Worm (Caenorhabditis elegans) whole organism, midembryonic: ENCODE results near the gene fbxa-139.

Source experiments
- T22C8.4 ChIP-seq: fragments of 200-800 bp; sonication (Bioruptor generic); IDR thresholded peaks from 2 replicates; pipeline ENCODE4 v1.3.6; 2022; ENCODE audit warnings: missing genetic modification characterization, missing compliant biosample characterization
- cog-1 ChIP-seq: sonication (generic microtip); optimal IDR thresholded peaks from 2 replicates; lab custom pipeline; 2016; ENCODE audit warnings: missing genetic modification characterization, missing compliant biosample characterization
- flt-1 ChIP-seq: fragments of 200-800 bp; sonication (Bioruptor generic); IDR thresholded peaks from 2 replicates; pipeline ENCODE4 v1.3.6; 2022; ENCODE audit warnings: missing genetic modification characterization, missing compliant biosample characterization
- klf-2 ChIP-seq: fragments of 200-800 bp; sonication (Bioruptor generic); conservative IDR thresholded peaks from 2 replicates; pipeline ENCODE4 v1.3.6; 2022; ENCODE audit warnings: missing genetic modification reagents, missing genetic modification characterization, missing compliant biosample characterization
- med-1 ChIP-seq: sonication (generic microtip); optimal IDR thresholded peaks from 2 replicates; lab custom pipeline; 2017; ENCODE audit warnings: missing genetic modification characterization, mild to moderate bottlenecking, missing compliant biosample characterization, antibody characterized with exemption, missing genetic modification reagents; ENCODE audit not compliant: insufficient read depth
- tab-1 ChIP-seq: fragments of 200-800 bp; sonication (Bioruptor generic); IDR thresholded peaks from 2 replicates; pipeline ENCODE4 v1.3.6; 2022; ENCODE audit warnings: missing genetic modification characterization, missing compliant biosample characterization
- ztf-23 ChIP-seq: fragments of 200-800 bp; sonication (Bioruptor generic); IDR thresholded peaks from 2 replicates; pipeline ENCODE4 v1.3.6; 2022; ENCODE audit warnings: missing genetic modification reagents, missing genetic modification characterization, missing compliant biosample characterization
- ztf-29 ChIP-seq: fragments of 200-800 bp; sonication (Bioruptor generic); IDR thresholded peaks from 2 replicates; pipeline ENCODE4 v1.3.6; 2022; ENCODE audit warnings: missing genetic modification reagents, missing genetic modification characterization, missing compliant biosample characterization

DNA sequence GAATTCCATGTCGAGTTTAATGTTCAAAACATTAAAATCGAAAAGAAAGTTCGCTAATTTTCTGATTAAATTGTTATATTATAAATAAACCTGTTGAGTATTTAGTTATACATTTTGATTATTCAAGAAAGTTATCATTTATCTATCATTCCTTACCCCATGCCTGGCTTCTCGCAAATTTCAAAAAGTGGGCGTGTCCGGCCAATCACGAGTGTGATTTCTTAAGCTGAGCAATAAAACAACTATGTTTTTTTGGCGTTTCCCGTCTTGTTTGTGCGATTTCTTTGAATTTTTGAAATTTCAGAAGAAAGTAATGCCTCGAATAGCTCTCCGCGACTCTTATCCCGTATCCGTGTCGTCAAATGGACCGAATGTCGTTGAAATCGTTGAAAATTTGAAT, 21.9 kb downstream of the fbxa-139 start, which contains the start of gene fbxa-94:
- TF ChIP-seq ztf-23 (GFP tag; lab: Robert Waterston, UW): no peak
- TF ChIP-seq T22C8.4 (GFP tag; lab: Robert Waterston, UW): no peak
- TF ChIP-seq cog-1 (tag; lab: Kevin White, UChicago): no peak
- no peak for TF ChIP-seq flt-1 (GFP tag; lab: Robert Waterston, UW)
- TF ChIP-seq tab-1 (GFP tag; lab: Robert Waterston, UW): no peak
- no peak for TF ChIP-seq med-1 (GFP tag; lab: Kevin White, UChicago)
- TF ChIP-seq klf-2 (GFP tag; lab: Robert Waterston, UW): no peak
- no peak for TF ChIP-seq ztf-29 (GFP tag; lab: Robert Waterston, UW)
